Worm (Caenorhabditis elegans): ENCODE measurements around the gene C31H1.1.

The C31H1.1 gene

DNA sequence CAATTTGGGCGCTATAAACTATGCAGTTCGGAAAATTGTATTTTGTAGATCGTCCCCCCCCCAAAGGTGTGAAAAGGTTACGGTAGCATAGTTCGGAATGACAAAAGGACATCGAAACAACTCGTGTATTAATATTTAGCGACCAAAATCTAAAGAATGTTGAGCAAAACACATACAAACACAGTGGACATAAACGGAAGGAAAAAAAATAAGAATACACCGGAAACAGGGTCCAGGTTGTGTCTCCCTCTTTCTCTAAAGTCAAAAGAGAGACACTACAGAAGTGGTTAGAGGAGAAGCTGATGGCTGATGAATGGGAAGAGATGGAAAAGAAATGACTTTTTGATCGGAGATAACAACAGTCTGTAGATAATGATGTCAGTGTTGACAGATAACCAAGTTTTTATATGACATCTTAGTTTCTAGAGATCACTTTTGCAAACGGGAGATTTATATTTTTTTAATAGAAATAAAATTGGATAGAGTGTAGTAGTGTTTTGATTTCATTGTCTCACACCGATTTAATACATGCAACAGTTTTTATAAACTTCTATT is 16.9 kb upstream of the C31H1.1 start:
- TF ChIP-seq nhr-23 (tag; optimal IDR thresholded peaks at IDR 0.05) (peak; percentile 58), lsy-12 (tag; optimal IDR thresholded peaks at IDR 0.05) (no peak), pqm-1 (tag; optimal IDR thresholded peaks at IDR 0.05) (peak; percentile 80), nhr-43 (tag; optimal IDR thresholded peaks at IDR 0.05; ENCODE audit: poor library complexity, severe bottlenecking) (peak; percentile 61)

DNA sequence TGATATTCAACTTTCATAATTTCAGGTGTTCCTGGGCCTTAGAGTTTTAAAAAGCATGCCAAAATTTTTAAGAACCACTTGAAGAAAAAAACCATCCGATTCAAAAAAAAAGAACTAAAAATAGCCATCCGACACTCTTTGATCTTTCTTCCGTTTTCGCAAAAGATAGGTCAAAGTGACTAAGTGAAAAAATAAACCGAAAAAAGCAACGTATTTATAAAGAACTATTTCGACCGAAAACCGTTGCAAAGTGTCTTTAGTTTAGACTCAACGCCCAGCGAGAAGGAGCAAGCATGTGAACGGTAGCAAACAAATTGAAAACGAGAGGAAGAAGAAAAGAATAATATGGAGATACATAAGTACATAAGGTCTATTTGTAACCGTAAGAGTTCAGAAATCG is 13.6 kb upstream of the C31H1.1 start:
- TF ChIP-seq nhr-43 (tag; optimal IDR thresholded peaks at IDR 0.05; ENCODE audit: poor library complexity, severe bottlenecking) (no peak), nhr-11 (tag; optimal IDR thresholded peaks at IDR 0.05) (no peak), lsy-12 (tag; optimal IDR thresholded peaks at IDR 0.05) (no peak), ceh-9 (tag; optimal IDR thresholded peaks at IDR 0.05) (no peak), tbx-2 (tag; optimal IDR thresholded peaks at IDR 0.05) (no peak), pha-4 (tag; optimal IDR thresholded peaks at IDR 0.05) (no peak), nhr-12 (tag; optimal IDR thresholded peaks at IDR 0.05) (no peak), nhr-237 (tag; optimal IDR thresholded peaks at IDR 0.05) (no peak), egl-5 (tag; optimal IDR thresholded peaks at IDR 0.05) (no peak), sea-2 (GFP tag; optimal IDR thresholded peaks at IDR 0.05) (no peak), skn-1 (tag; optimal IDR thresholded peaks at IDR 0.05) (no peak), ceh-82 (tag; optimal IDR thresholded peaks at IDR 0.05) (no peak), elt-3 (tag; optimal IDR thresholded peaks at IDR 0.05) (no peak), R02D3.7 (tag; optimal IDR thresholded peaks at IDR 0.05) (no peak), lin-15B (tag; optimal IDR thresholded peaks at IDR 0.05) (no peak), nfya-1 (tag; optimal IDR thresholded peaks at IDR 0.05; ENCODE audit: insufficient read depth) (no peak)

DNA sequence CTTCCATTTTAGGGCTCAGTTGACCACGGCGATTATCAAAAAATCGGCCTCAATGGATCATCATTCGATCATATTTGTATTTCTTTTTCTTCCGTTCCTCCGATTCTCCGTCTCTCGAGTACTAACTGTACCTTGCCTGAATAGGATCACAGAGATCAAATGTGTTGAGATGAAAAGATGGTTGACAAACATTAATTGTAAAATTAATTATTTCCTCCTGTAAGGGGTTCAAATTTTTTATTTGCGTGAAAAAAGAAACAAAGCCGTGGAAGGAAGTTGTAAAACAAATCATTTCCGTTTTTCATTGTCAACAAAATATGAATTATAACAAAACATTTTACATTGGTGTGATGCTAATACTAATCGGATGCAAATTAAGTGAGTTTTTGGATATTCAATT is 6.3 kb upstream of the C31H1.1 start, which contains the start of gene C31H1.2:
Gene C31H1.2 (plus strand): TSS at position 301 of the 400 bp plus-strand sequence.
- TF ChIP-seq nhr-12 (tag; optimal IDR thresholded peaks at IDR 0.05) (no peak), ztf-4 (tag; optimal IDR thresholded peaks at IDR 0.05) (no peak), aly-2 (tag; optimal IDR thresholded peaks at IDR 0.05) (no peak), nhr-43 (tag; optimal IDR thresholded peaks at IDR 0.05; ENCODE audit: poor library complexity, severe bottlenecking) (no peak), lin-39 (tag; optimal IDR thresholded peaks at IDR 0.05) (no peak), nhr-23 (tag; optimal IDR thresholded peaks at IDR 0.05) (no peak), zag-1 (tag; optimal IDR thresholded peaks at IDR 0.05) (no peak), elt-2 (tag; optimal IDR thresholded peaks at IDR 0.05) (no peak), nhr-77 (tag; optimal IDR thresholded peaks at IDR 0.05) (no peak), ceh-28 (tag; optimal IDR thresholded peaks at IDR 0.05) (no peak), lin-15B (tag; optimal IDR thresholded peaks at IDR 0.05) (no peak), ztf-11 (tag; optimal IDR thresholded peaks at IDR 0.05) (no peak), tbx-2 (tag; optimal IDR thresholded peaks at IDR 0.05) (no peak), sea-2 (GFP tag; optimal IDR thresholded peaks at IDR 0.05) (no peak), ceh-82 (tag; optimal IDR thresholded peaks at IDR 0.05) (no peak), eor-1 (tag; optimal IDR thresholded peaks at IDR 0.05) (no peak), skn-1 (tag; optimal IDR thresholded peaks at IDR 0.05) (no peak), nhr-11 (tag; optimal IDR thresholded peaks at IDR 0.05) (no peak), elt-1 (tag; optimal IDR thresholded peaks at IDR 0.05) (no peak)

DNA sequence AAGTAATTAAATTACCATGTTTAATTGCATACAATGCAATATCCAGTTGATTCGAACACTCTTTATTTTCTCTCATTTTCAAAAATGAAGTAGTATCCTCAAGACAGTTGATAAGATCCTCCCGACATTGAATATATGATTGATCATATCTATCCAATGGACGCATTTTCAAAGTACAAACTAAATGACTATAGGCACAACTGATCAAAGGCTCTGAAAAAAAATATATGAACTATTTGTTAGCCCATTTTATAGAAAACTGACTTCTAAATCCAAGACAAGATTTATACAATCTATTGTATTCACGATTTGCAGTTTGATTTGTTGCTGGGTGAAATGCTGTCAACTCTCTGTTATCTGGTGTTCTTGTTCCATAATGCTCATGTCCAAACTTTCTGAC is 1.8 kb upstream of the C31H1.1 start:
- TF ChIP-seq ceh-16 (tag; optimal IDR thresholded peaks at IDR 0.05): no peak
- no peak for TF ChIP-seq nhr-67 (tag; optimal IDR thresholded peaks at IDR 0.05)
- TF ChIP-seq nhr-23 (tag; optimal IDR thresholded peaks at IDR 0.05): no peak
- TF ChIP-seq lsy-12 (tag; optimal IDR thresholded peaks at IDR 0.05): no peak
- TF ChIP-seq nhr-28 (tag; optimal IDR thresholded peaks at IDR 0.05): no peak
- no peak for TF ChIP-seq fos-1 (tag; optimal IDR thresholded peaks at IDR 0.05)
- no peak for TF ChIP-seq aly-2 (tag; optimal IDR thresholded peaks at IDR 0.05)
- TF ChIP-seq jun-1 (tag; optimal IDR thresholded peaks at IDR 0.05): no peak
- TF ChIP-seq nhr-25 (tag; optimal IDR thresholded peaks at IDR 0.05): no peak
- TF ChIP-seq mml-1 (tag; optimal IDR thresholded peaks at IDR 0.05): no peak
- no peak for TF ChIP-seq fkh-2 (tag; optimal IDR thresholded peaks at IDR 0.05)
- no peak for TF ChIP-seq ZK546.5 (tag; optimal IDR thresholded peaks at IDR 0.05)
- no peak for TF ChIP-seq elt-3 (tag; optimal IDR thresholded peaks at IDR 0.05)
